Worm (Caenorhabditis elegans) whole organism, late embryonic: ENCODE results near the gene sri-7.

ENCODE experiments used
- C38D4.7 ChIP-seq: fragments of 200-800 bp; sonication (Bioruptor generic); optimal IDR thresholded peaks from 2 replicates; lab custom pipeline; 2018; ENCODE audit warnings: mild to moderate bottlenecking, missing genetic modification characterization, moderate library complexity, missing compliant biosample characterization
- K02D7.2 ChIP-seq: sonication (generic microtip); optimal IDR thresholded peaks from 2 replicates; lab custom pipeline; 2017; ENCODE audit warnings: mild to moderate bottlenecking, missing genetic modification characterization, missing compliant biosample characterization
- Y22D7AL.16 ChIP-seq: sonication (generic microtip); optimal IDR thresholded peaks from 2 replicates; lab custom pipeline; 2016; ENCODE audit warnings: missing genetic modification characterization, missing compliant biosample characterization
- ama-1 ChIP-seq: fragments of 150-350 bp; optimal IDR thresholded peaks from 2 replicates; lab custom pipeline; 2014
- ceh-14 ChIP-seq: sonication (generic microtip); optimal IDR thresholded peaks from 2 replicates; lab custom pipeline; 2016; ENCODE audit warnings: missing genotype, missing genetic modification characterization, missing compliant biosample characterization
- ceh-18 ChIP-seq: sonication (generic microtip); optimal IDR thresholded peaks from 2 replicates; lab custom pipeline; 2016; ENCODE audit warnings: missing genetic modification characterization, missing compliant biosample characterization
- ceh-19 ChIP-seq: fragments of 200-800 bp; sonication (Bioruptor generic); optimal IDR thresholded peaks from 2 replicates; lab custom pipeline; 2018; ENCODE audit warnings: mild to moderate bottlenecking, missing genetic modification characterization, missing compliant biosample characterization
- ceh-2 ChIP-seq: sonication (generic microtip); optimal IDR thresholded peaks from 2 replicates; lab custom pipeline; 2016; ENCODE audit warnings: missing genotype, missing genetic modification characterization, missing compliant biosample characterization
- ceh-24 ChIP-seq: sonication (generic microtip); optimal IDR thresholded peaks from 2 replicates; lab custom pipeline; 2016; ENCODE audit warnings: mild to moderate bottlenecking, missing genetic modification characterization, missing compliant biosample characterization
- ceh-30 ChIP-seq: fragments of 150-350 bp; optimal IDR thresholded peaks from 2 replicates; lab custom pipeline; 2014; ENCODE audit warnings: missing biosample characterization, missing genetic modification characterization
- ceh-34 ChIP-seq: sonication (generic microtip); optimal IDR thresholded peaks from 2 replicates; lab custom pipeline; 2016; ENCODE audit warnings: mild to moderate bottlenecking, missing genetic modification characterization, missing compliant biosample characterization
- ceh-45 ChIP-seq: fragments of 200-800 bp; sonication (Bioruptor generic); IDR thresholded peaks from 2 replicates; pipeline ENCODE4 v1.3.6; 2022; ENCODE audit warnings: missing genetic modification reagents, missing genetic modification characterization, missing compliant biosample characterization
- ceh-6 ChIP-seq: fragments of 200-800 bp; sonication (Bioruptor generic); optimal IDR thresholded peaks from 2 replicates; lab custom pipeline; 2018; ENCODE audit warnings: mild to moderate bottlenecking, missing genetic modification characterization, missing compliant biosample characterization
- che-1 ChIP-seq: sonication (generic microtip); optimal IDR thresholded peaks from 2 replicates; lab custom pipeline; 2016; ENCODE audit warnings: mild to moderate bottlenecking, missing genetic modification characterization, missing compliant biosample characterization
- dmd-4 ChIP-seq: sonication (generic microtip); optimal IDR thresholded peaks from 2 replicates; lab custom pipeline; 2016; ENCODE audit warnings: borderline replicate concordance, missing genetic modification characterization, missing compliant biosample characterization
- dve-1 ChIP-seq: sonication (generic microtip); optimal IDR thresholded peaks from 2 replicates; lab custom pipeline; 2017; ENCODE audit warnings: antibody characterized with exemption, mild to moderate bottlenecking, missing genetic modification characterization, missing compliant biosample characterization
- elt-2 ChIP-seq: sonication (generic microtip); optimal IDR thresholded peaks from 2 replicates; lab custom pipeline; 2016; ENCODE audit warnings: missing genetic modification reagents, missing genetic modification characterization, missing compliant biosample characterization
- fkh-10 ChIP-seq: fragments of 150-350 bp; optimal IDR thresholded peaks from 2 replicates; lab custom pipeline; 2014; ENCODE audit warnings: missing biosample characterization, missing genetic modification reagents, missing genetic modification characterization
- fkh-6 ChIP-seq: sonication (generic microtip); optimal IDR thresholded peaks from 2 replicates; lab custom pipeline; 2016; ENCODE audit warnings: missing genetic modification characterization, missing compliant biosample characterization
- gmeb-2 ChIP-seq: sonication (generic microtip); optimal IDR thresholded peaks from 2 replicates; lab custom pipeline; 2016; ENCODE audit warnings: missing genetic modification characterization, inconsistent platforms, missing compliant biosample characterization
- hlh-13 ChIP-seq: fragments of 200-800 bp; sonication (Bioruptor generic); optimal IDR thresholded peaks from 2 replicates; lab custom pipeline; 2018; ENCODE audit warnings: mild to moderate bottlenecking, missing genetic modification characterization, missing compliant biosample characterization
- hlh-15 ChIP-seq: sonication (generic microtip); optimal IDR thresholded peaks from 2 replicates; lab custom pipeline; 2016; ENCODE audit warnings: missing genetic modification characterization, missing compliant biosample characterization
- hlh-30 ChIP-seq: sonication (generic microtip); optimal IDR thresholded peaks from 2 replicates; lab custom pipeline; 2017; ENCODE audit warnings: antibody characterized with exemption, missing genetic modification characterization, missing compliant biosample characterization; ENCODE audit not compliant: insufficient read depth
- hlh-6 ChIP-seq: sonication (generic microtip); optimal IDR thresholded peaks from 2 replicates; lab custom pipeline; 2016; ENCODE audit warnings: missing genotype, missing genetic modification characterization, missing compliant biosample characterization
- lim-6 ChIP-seq: sonication (generic microtip); optimal IDR thresholded peaks from 2 replicates; lab custom pipeline; 2016; ENCODE audit warnings: missing genetic modification characterization, missing compliant biosample characterization
- madf-2 ChIP-seq: sonication (generic microtip); optimal IDR thresholded peaks from 2 replicates; lab custom pipeline; 2017; ENCODE audit warnings: missing genetic modification characterization, missing compliant biosample characterization
- mec-3 ChIP-seq: sonication (generic microtip); optimal IDR thresholded peaks from 2 replicates; lab custom pipeline; 2016; ENCODE audit warnings: borderline replicate concordance, missing genetic modification characterization, missing compliant biosample characterization
- nfya-1 ChIP-seq: sonication (generic microtip); optimal IDR thresholded peaks from 2 replicates; lab custom pipeline; 2017; ENCODE audit warnings: missing genetic modification characterization, mild to moderate bottlenecking, missing compliant biosample characterization, antibody characterized with exemption, moderate library complexity
- nhr-11 ChIP-seq: fragments of 150-350 bp; optimal IDR thresholded peaks from 2 replicates; lab custom pipeline; 2014; ENCODE audit warnings: missing biosample characterization, missing genetic modification characterization
- npax-4 ChIP-seq: sonication (generic microtip); optimal IDR thresholded peaks from 2 replicates; lab custom pipeline; 2016; ENCODE audit warnings: missing genetic modification characterization, missing compliant biosample characterization
- odd-2 ChIP-seq: sonication (generic microtip); optimal IDR thresholded peaks from 2 replicates; lab custom pipeline; 2017; ENCODE audit warnings: antibody characterized with exemption, mild to moderate bottlenecking, missing genetic modification characterization, missing compliant biosample characterization
- pha-2 ChIP-seq: sonication (generic microtip); optimal IDR thresholded peaks from 2 replicates; lab custom pipeline; 2017; ENCODE audit warnings: mild to moderate bottlenecking, missing genetic modification characterization, missing compliant biosample characterization
- pqm-1 ChIP-seq: sonication (generic microtip); optimal IDR thresholded peaks from 2 replicates; lab custom pipeline; 2016; ENCODE audit warnings: missing genetic modification characterization, missing compliant biosample characterization
- pros-1 ChIP-seq: fragments of 150-350 bp; optimal IDR thresholded peaks from 2 replicates; lab custom pipeline; 2014; ENCODE audit warnings: missing biosample characterization, missing genetic modification reagents, missing genetic modification characterization
- syd-9 ChIP-seq: sonication (generic microtip); optimal IDR thresholded peaks from 2 replicates; lab custom pipeline; 2016; ENCODE audit warnings: mild to moderate bottlenecking, missing genetic modification characterization, moderate library complexity, missing compliant biosample characterization
- tbx-2 ChIP-seq: sonication (generic microtip); optimal IDR thresholded peaks from 2 replicates; lab custom pipeline; 2016; ENCODE audit warnings: missing genetic modification characterization, missing compliant biosample characterization
- tbx-7 ChIP-seq: sonication (generic microtip); optimal IDR thresholded peaks from 2 replicates; lab custom pipeline; 2016; ENCODE audit warnings: missing genotype, missing genetic modification characterization, missing compliant biosample characterization
- ttx-3 ChIP-seq: sonication (generic microtip); optimal IDR thresholded peaks from 2 replicates; lab custom pipeline; 2016; ENCODE audit warnings: missing genetic modification reagents, missing genetic modification characterization, missing compliant biosample characterization
- unc-3 ChIP-seq, 2 experiments: fragments of 200-800 bp in 1 of 2; sonication (Bioruptor generic) in 1 of 2; sonication (generic microtip) in 1 of 2; conservative IDR thresholded peaks in 1 of 2; optimal IDR thresholded peaks in 1 of 2; 2 replicates each; pipeline versions ENCODE4 v1.3.6 to Lab custom; 2016 to 2022; ENCODE audit warnings: missing compliant biosample characterization in 2 of 2, missing genetic modification characterization in 2 of 2, missing genetic modification reagents in 1 of 2
- unc-55 ChIP-seq: sonication (generic microtip); optimal IDR thresholded peaks from 2 replicates; lab custom pipeline; 2017; ENCODE audit warnings: missing biosample characterization, missing genetic modification reagents, missing genetic modification characterization
- unc-86 ChIP-seq: sonication (generic microtip); optimal IDR thresholded peaks from 2 replicates; lab custom pipeline; 2016; ENCODE audit warnings: missing genetic modification characterization, missing compliant biosample characterization
- zip-5 ChIP-seq: sonication (generic microtip); optimal IDR thresholded peaks from 2 replicates; lab custom pipeline; 2016; ENCODE audit warnings: missing genetic modification characterization, missing compliant biosample characterization

Gene sri-7

DNA sequence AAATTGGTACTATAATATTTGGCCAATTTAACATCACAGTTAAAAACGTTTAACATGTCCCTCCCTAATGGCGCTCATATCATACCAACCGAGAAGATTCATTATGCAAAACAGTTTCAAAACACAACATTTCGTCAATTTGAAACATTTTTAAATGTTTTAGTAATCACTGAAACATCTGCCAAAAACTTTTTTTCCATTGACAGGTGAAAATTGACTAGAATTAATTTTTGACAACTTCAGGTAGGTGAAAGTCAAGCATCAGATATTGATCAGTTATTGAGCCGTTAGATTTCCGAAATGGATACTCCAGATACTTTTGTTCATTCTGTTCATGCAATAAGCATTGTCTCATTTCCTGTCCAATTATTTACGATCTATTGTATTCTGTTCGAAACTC is 6.8 kb downstream of the sri-7 start, which contains the start of gene srh-257:
Gene srh-257, plus strand, starts transcription at position 301 of the 400 bp plus-strand sequence.
- TF ChIP-seq nfya-1 (tag; lab: Kevin White, UChicago) (no peak), ceh-14 (tag; lab: Kevin White, UChicago) (no peak), tbx-2 (tag; lab: Kevin White, UChicago) (no peak), fkh-10 (GFP tag; lab: Kevin White, UChicago) (no peak), ama-1 (lab: Kevin White, UChicago) (no peak), pqm-1 (tag; lab: Kevin White, UChicago) (no peak), lim-6 (tag; lab: Kevin White, UChicago) (no peak)

DNA sequence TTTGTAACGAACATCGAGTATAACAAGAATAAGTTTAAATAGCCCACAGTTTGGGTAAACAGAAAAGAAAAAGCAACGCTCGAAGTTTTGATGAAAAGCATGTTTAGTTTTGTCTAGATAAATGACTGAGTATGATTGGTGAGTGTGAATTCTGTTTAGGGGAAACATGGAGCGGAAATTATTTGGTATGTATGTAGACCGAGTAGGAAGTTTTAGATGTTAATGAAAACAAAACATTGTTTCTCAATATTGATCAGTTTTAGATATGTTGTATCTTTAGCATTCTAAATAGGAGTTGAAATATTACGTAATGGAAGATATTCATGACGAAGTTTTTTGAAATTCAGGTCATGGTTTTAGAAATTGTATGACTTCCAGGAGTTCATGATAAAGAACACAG is 12.5 kb downstream of the sri-7 start, which contains the start of gene srbc-63:
Gene srbc-63, minus strand, starts transcription at position 101 of the 400 bp plus-strand sequence.
- TF ChIP-seq pqm-1 (tag; lab: Kevin White, UChicago) (no peak), ceh-19 (GFP tag; lab: Kevin White, UChicago) (no peak), elt-2 (no peak), ceh-6 (no peak), fkh-10 (GFP tag; lab: Kevin White, UChicago) (no peak), Y22D7AL.16 (tag; lab: Kevin White, UChicago) (no peak), pha-2 (tag; lab: Kevin White, UChicago) (no peak), nhr-11 (tag; lab: Kevin White, UChicago) (no peak), pros-1 (no peak), syd-9 (tag; lab: Kevin White, UChicago) (no peak), unc-86 (no peak), ceh-18 (tag; lab: Kevin White, UChicago) (no peak), hlh-30 (tag; lab: Kevin White, UChicago) (no peak)

ce11 chrV:15413847-15414246 is 13.7 kb downstream of the sri-7 start, which contains the start of gene srh-264:
TSS of gene srh-264 (plus strand) at chrV:15414147.
- TF ChIP-seq hlh-30 (tag; lab: Kevin White, UChicago) (no peak), npax-4 (tag; lab: Kevin White, UChicago) (no peak), C38D4.7 (no peak), ceh-34 (tag; lab: Kevin White, UChicago) (no peak), unc-86 (no peak), syd-9 (tag; lab: Kevin White, UChicago) (no peak), nfya-1 (tag; lab: Kevin White, UChicago) (no peak), tbx-2 (tag; lab: Kevin White, UChicago) (no peak), elt-2 (no peak), mec-3 (tag; lab: Kevin White, UChicago) (no peak), ceh-2 (tag; lab: Kevin White, UChicago) (no peak), che-1 (tag; lab: Kevin White, UChicago) (no peak), ceh-30 (tag; lab: Kevin White, UChicago) (no peak), dve-1 (no peak), hlh-15 (tag; lab: Kevin White, UChicago) (no peak)

DNA sequence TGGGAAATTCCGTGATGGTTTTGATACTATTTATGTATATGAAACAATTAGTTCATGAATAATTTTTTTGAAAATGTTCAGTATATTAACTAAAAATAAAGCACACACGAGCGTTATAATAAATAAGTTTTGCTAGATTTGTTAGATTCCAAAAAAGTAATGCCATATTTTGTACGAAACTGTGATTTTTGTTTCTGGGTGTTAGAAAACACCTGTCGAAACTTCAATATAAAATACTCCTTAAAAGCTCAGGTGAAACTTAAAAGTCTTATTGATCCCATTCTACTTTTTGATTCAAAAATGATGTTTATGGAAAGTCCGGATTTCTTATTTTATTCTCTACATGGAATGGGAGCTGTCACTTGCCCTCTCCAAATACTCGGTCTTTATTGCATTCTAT is 15.8 kb downstream of the sri-7 start, which contains the start of gene srh-265:
Gene srh-265, plus strand, starts transcription at position 301 of the 400 bp plus-strand sequence.
- TF ChIP-seq fkh-6 (tag; lab: Kevin White, UChicago) = no peak
- TF ChIP-seq ceh-24 = no peak
- TF ChIP-seq pros-1 = no peak
- no peak for TF ChIP-seq mec-3 (tag; lab: Kevin White, UChicago)
- TF ChIP-seq unc-3 (GFP tag; conservative IDR thresholded peaks at IDR 0.05; lab: Robert Waterston, UW) = no peak
- no peak for TF ChIP-seq unc-3 (tag; optimal IDR thresholded peaks at IDR 0.05; lab: Kevin White, UChicago)
- TF ChIP-seq K02D7.2 = no peak
- no peak for TF ChIP-seq ceh-19 (GFP tag; lab: Kevin White, UChicago)
- TF ChIP-seq hlh-13 (GFP tag; lab: Kevin White, UChicago) = no peak
- TF ChIP-seq tbx-7 = no peak
- TF ChIP-seq zip-5 (tag; lab: Kevin White, UChicago) = no peak
- no peak for TF ChIP-seq odd-2 (tag; lab: Kevin White, UChicago)
- TF ChIP-seq hlh-6 = no peak
- no peak for TF ChIP-seq ttx-3
- no peak for TF ChIP-seq gmeb-2 (tag; lab: Kevin White, UChicago)
- no peak for TF ChIP-seq ceh-45
- TF ChIP-seq madf-2 (tag; lab: Kevin White, UChicago) = no peak
- no peak for TF ChIP-seq nhr-11 (tag; lab: Kevin White, UChicago)
- no peak for TF ChIP-seq unc-55
- TF ChIP-seq dmd-4 (tag; lab: Kevin White, UChicago) = no peak
